Fruit fly (Drosophila melanogaster): ENCODE measurements around the gene fws.
A peak's percentile ranks its signal among the peaks of the same experiment; 100 is the strongest.

The fws gene

dm6 chr2L:17429788-17430587 lies 50.8 kb downstream of the fws start (continued):
- peak; percentile 44 for TF ChIP-seq CG30431 (GFP tag; optimal IDR thresholded peaks at IDR 0.05)
- TF ChIP-seq cad (GFP tag; optimal IDR thresholded peaks at IDR 0.05), result no peak
- TF ChIP-seq tgo (GFP tag; IDR thresholded peaks at IDR 0.05), result peak; percentile 74
- no peak for TF ChIP-seq gfzf (GFP tag; optimal IDR thresholded peaks at IDR 0.05)
- peak; percentile 90 for TF ChIP-seq CG4328 (GFP tag; optimal IDR thresholded peaks at IDR 0.05)
- peak; percentile 89 for TF ChIP-seq CG6254 (GFP tag; optimal IDR thresholded peaks at IDR 0.05)
- TF ChIP-seq CG33557 (GFP tag; optimal IDR thresholded peaks at IDR 0.05), result peak; percentile 81
- peak; percentile 98 for TF ChIP-seq Oli (tag; optimal IDR thresholded peaks at IDR 0.05)
- peak; percentile 95 for TF ChIP-seq CG6854 (GFP tag; optimal IDR thresholded peaks at IDR 0.05)
- no peak for TF ChIP-seq CG6791 (GFP tag; IDR thresholded peaks at IDR 0.05; ENCODE audit: partially characterized antibody)
- peak; percentile 77 for TF ChIP-seq H2.0 (GFP tag; IDR thresholded peaks at IDR 0.05)
- peak; percentile 81 for TF ChIP-seq CG2875 (GFP tag; optimal IDR thresholded peaks at IDR 0.05)
- TF ChIP-seq gro (GFP tag; optimal IDR thresholded peaks at IDR 0.05), result no peak
- TF ChIP-seq Drgx (GFP tag; IDR thresholded peaks at IDR 0.05), result peak; percentile 81
- peak; percentile 78 for TF ChIP-seq MTF-1 (GFP tag; optimal IDR thresholded peaks at IDR 0.05; ENCODE audit: borderline replicate concordance)
- TF ChIP-seq Xrp1 (GFP tag; IDR thresholded peaks at IDR 0.05), result peak; percentile 94
- TF ChIP-seq D19B (GFP tag; optimal IDR thresholded peaks at IDR 0.05), result peak; percentile 84
- TF ChIP-seq dysf (GFP tag; IDR thresholded peaks at IDR 0.05), result peak; percentile 88
- no peak for TF ChIP-seq ash1 (GFP tag; optimal IDR thresholded peaks at IDR 0.05)
- no peak for TF ChIP-seq amos (GFP tag; IDR thresholded peaks at IDR 0.05; ENCODE audit: partially characterized antibody)
- TF ChIP-seq psq (GFP tag; optimal IDR thresholded peaks at IDR 0.05), result peak; percentile 86
- TF ChIP-seq sens (GFP tag), result peak; percentile 95
- TF ChIP-seq CG16779 (GFP tag; IDR thresholded peaks at IDR 0.05), result no peak
- TF ChIP-seq repo (GFP tag; optimal IDR thresholded peaks at IDR 0.05), result peak; percentile 27
- peak; percentile 80 for TF ChIP-seq wdn (GFP tag; IDR thresholded peaks at IDR 0.05)
- TF ChIP-seq CG9797 (GFP tag; optimal IDR thresholded peaks at IDR 0.05), result no peak
- no peak for TF ChIP-seq HmgD (GFP tag; optimal IDR thresholded peaks at IDR 0.05)
- TF ChIP-seq CG5953 (GFP tag; IDR thresholded peaks at IDR 0.05), result peak; percentile 83
- TF ChIP-seq CG13296 (GFP tag; optimal IDR thresholded peaks at IDR 0.05), result peak; percentile 97
- no peak for TF ChIP-seq dan (GFP tag; IDR thresholded peaks at IDR 0.05)
- no peak for TF ChIP-seq Dfd (GFP tag; optimal IDR thresholded peaks at IDR 0.05)
- peak; percentile 71; the same call in 1 of the 2 replicates for TF ChIP-seq gt (GFP tag; IDR thresholded peaks at IDR 0.05)
- no peak; the same call in 1 of the 2 replicates for TF ChIP-seq ham (GFP tag; IDR thresholded peaks at IDR 0.05)
- TF ChIP-seq CG3163 (GFP tag; optimal IDR thresholded peaks at IDR 0.05), result peak; percentile 14
- peak; percentile 60 for TF ChIP-seq CG17186 (GFP tag; optimal IDR thresholded peaks at IDR 0.05)
- TF ChIP-seq CG1647 (GFP tag; optimal IDR thresholded peaks at IDR 0.05), result no peak
- TF ChIP-seq slou (GFP tag; optimal IDR thresholded peaks at IDR 0.05), result peak; percentile 54
- peak; percentile 93 for TF ChIP-seq nom (GFP tag; optimal IDR thresholded peaks at IDR 0.05)
- TF ChIP-seq vvl (GFP tag; IDR thresholded peaks at IDR 0.05), result peak; percentile 81
- TF ChIP-seq CG8089 (GFP tag; optimal IDR thresholded peaks at IDR 0.05), result peak; percentile 50
- TF ChIP-seq sc (optimal IDR thresholded peaks at IDR 0.05), result no peak
- peak; percentile 92 for TF ChIP-seq sc (GFP tag; optimal IDR thresholded peaks at IDR 0.05)
- no peak for TF ChIP-seq zen2 (GFP tag; IDR thresholded peaks at IDR 0.05; ENCODE audit: partially characterized antibody)
- TF ChIP-seq CG4854 (GFP tag; optimal IDR thresholded peaks at IDR 0.05), result no peak
- peak; percentile 13 for TF ChIP-seq HLH54F (GFP tag; optimal IDR thresholded peaks at IDR 0.05)
- peak; percentile 80 for TF ChIP-seq CG15269 (tag; optimal IDR thresholded peaks at IDR 0.05)
- peak; percentile 90 for TF ChIP-seq H15 (GFP tag; IDR thresholded peaks at IDR 0.05)
- TF ChIP-seq CG18599 (GFP tag; optimal IDR thresholded peaks at IDR 0.05), result peak; percentile 95
- peak; percentile 89 for TF ChIP-seq CG12942 (GFP tag; optimal IDR thresholded peaks at IDR 0.05)
- peak; percentile 25 for TF ChIP-seq maf-S (GFP tag; optimal IDR thresholded peaks at IDR 0.05)

All from whole organism, embryonic.